Worm (Caenorhabditis elegans) whole organism, young adult: ENCODE measurements around the gene ZK1055.6.

Experiments
- F10E7.11 ChIP-seq: sonication (generic microtip); optimal IDR thresholded peaks from 2 replicates; lab custom pipeline; 2017; ENCODE audit warnings: mild to moderate bottlenecking, missing genetic modification characterization, moderate library complexity, missing compliant biosample characterization
- F23B12.7 ChIP-seq: sonication (generic microtip); optimal IDR thresholded peaks from 2 replicates; lab custom pipeline; 2017; ENCODE audit warnings: missing genetic modification characterization, mild to moderate bottlenecking, missing compliant biosample characterization, antibody characterized with exemption, moderate library complexity; ENCODE audit not compliant: insufficient read depth
- F37B4.10 ChIP-seq: fragments of 200-800 bp; sonication (Bioruptor generic); IDR thresholded peaks from 2 replicates; pipeline ENCODE4 v1.3.6; 2022; ENCODE audit warnings: missing genetic modification characterization, missing compliant biosample characterization
- F39B2.1 ChIP-seq: fragments of 200-800 bp; sonication (Bioruptor generic); IDR thresholded peaks from 2 replicates; pipeline ENCODE4 v1.3.6; 2022; ENCODE audit warnings: missing genetic modification reagents, missing genetic modification characterization, missing compliant biosample characterization
- F57C9.4 ChIP-seq: sonication (generic microtip); optimal IDR thresholded peaks from 2 replicates; lab custom pipeline; 2017; ENCODE audit warnings: mild to moderate bottlenecking, missing genetic modification characterization, missing compliant biosample characterization
- Y56A3A.18 ChIP-seq: fragments of 200-800 bp; sonication (Bioruptor generic); IDR thresholded peaks from 2 replicates; pipeline ENCODE4 v1.3.6; 2022; ENCODE audit warnings: missing genetic modification reagents, missing genetic modification characterization, missing compliant biosample characterization
- Y67H2A.10 ChIP-seq: fragments of 200-800 bp; sonication (Bioruptor generic); conservative IDR thresholded peaks from 2 replicates; pipeline ENCODE4 v1.3.6; 2022; ENCODE audit warnings: missing genetic modification reagents, missing genetic modification characterization, missing compliant biosample characterization
- Y79H2A.3 ChIP-seq: fragments of 200-800 bp; sonication (Bioruptor generic); conservative IDR thresholded peaks from 2 replicates; pipeline ENCODE4 v1.3.6; 2022; ENCODE audit warnings: missing genetic modification reagents, missing genetic modification characterization, missing compliant biosample characterization
- ZK185.1 ChIP-seq: sonication (generic microtip); optimal IDR thresholded peaks from 2 replicates; lab custom pipeline; 2016; ENCODE audit warnings: mild to moderate bottlenecking, missing genetic modification characterization, missing compliant biosample characterization; ENCODE audit not compliant: poor library complexity, severe bottlenecking
- ama-1 ChIP-seq, 3 experiments: fragments of 150-350 bp in 1 of 3; sonication (generic microtip) in 2 of 3; optimal IDR thresholded peaks; 2 replicates each; lab custom pipeline; 2014 to 2018; ENCODE audit warnings: missing biosample characterization in 2 of 3, missing genetic modification characterization in 2 of 3, missing genetic modification reagents in 2 of 3
- aptf-3 ChIP-seq: fragments of 200-800 bp; sonication (Bioruptor generic); IDR thresholded peaks from 2 replicates; pipeline ENCODE4 v1.3.6; 2022; ENCODE audit warnings: missing genetic modification characterization, missing compliant biosample characterization
- athp-1 ChIP-seq: sonication (generic microtip); optimal IDR thresholded peaks from 2 replicates; lab custom pipeline; 2017; ENCODE audit warnings: mild to moderate bottlenecking, missing genetic modification characterization, missing compliant biosample characterization
- cebp-1 ChIP-seq, 2 experiments: fragments of 200-800 bp in 1 of 2; sonication (Bioruptor generic) in 1 of 2; sonication (generic microtip) in 1 of 2; IDR thresholded peaks in 1 of 2; optimal IDR thresholded peaks in 1 of 2; 2 replicates each; pipeline versions ENCODE4 v1.3.6 to Lab custom; 2017 to 2022; ENCODE audit warnings: missing compliant biosample characterization in 2 of 2, missing genetic modification characterization in 2 of 2, mild to moderate bottlenecking in 1 of 2, missing genetic modification reagents in 1 of 2, moderate library complexity in 1 of 2
- ceh-100 ChIP-seq: fragments of 200-800 bp; sonication (Bioruptor generic); IDR thresholded peaks from 2 replicates; pipeline ENCODE4 v1.3.6; 2022; ENCODE audit warnings: missing genetic modification reagents, missing genetic modification characterization, missing compliant biosample characterization
- ceh-27 ChIP-seq: fragments of 200-800 bp; sonication (Bioruptor generic); optimal IDR thresholded peaks from 2 replicates; lab custom pipeline; 2018; ENCODE audit warnings: mild to moderate bottlenecking, missing genetic modification characterization, moderate library complexity, missing compliant biosample characterization
- ceh-58 ChIP-seq: fragments of 200-800 bp; sonication (Bioruptor generic); IDR thresholded peaks from 2 replicates; pipeline ENCODE4 v1.3.6; 2022; ENCODE audit warnings: missing genetic modification characterization, missing compliant biosample characterization
- ceh-91 ChIP-seq: fragments of 200-800 bp; sonication (Bioruptor generic); IDR thresholded peaks from 2 replicates; pipeline ENCODE4 v1.3.6; 2022; ENCODE audit warnings: missing genetic modification reagents, missing genetic modification characterization, missing compliant biosample characterization
- die-1 ChIP-seq: sonication (generic microtip); optimal IDR thresholded peaks from 2 replicates; lab custom pipeline; 2016; ENCODE audit warnings: missing genotype, mild to moderate bottlenecking, missing genetic modification characterization, missing compliant biosample characterization
- dpff-1 ChIP-seq: sonication (generic microtip); optimal IDR thresholded peaks from 2 replicates; lab custom pipeline; 2017; ENCODE audit warnings: mild to moderate bottlenecking, missing genetic modification characterization, missing compliant biosample characterization
- egl-18 ChIP-seq: fragments of 200-800 bp; sonication (Bioruptor generic); IDR thresholded peaks from 2 replicates; pipeline ENCODE4 v1.3.6; 2022; ENCODE audit warnings: missing genetic modification reagents, missing genetic modification characterization, missing compliant biosample characterization
- egl-44 ChIP-seq: fragments of 200-800 bp; sonication (Bioruptor generic); IDR thresholded peaks from 2 replicates; pipeline ENCODE4 v1.3.6; 2022; ENCODE audit warnings: missing genetic modification reagents, missing genetic modification characterization, missing compliant biosample characterization
- egrh-3 ChIP-seq: fragments of 200-800 bp; sonication (Bioruptor generic); IDR thresholded peaks from 2 replicates; pipeline ENCODE4 v1.3.6; 2022; ENCODE audit warnings: missing genetic modification reagents, missing genetic modification characterization, missing compliant biosample characterization
- ets-4 ChIP-seq: fragments of 200-800 bp; sonication (Bioruptor generic); optimal IDR thresholded peaks from 2 replicates; lab custom pipeline; 2018; ENCODE audit warnings: mild to moderate bottlenecking, missing genetic modification characterization, missing compliant biosample characterization
- hlh-12 ChIP-seq: sonication (generic microtip); optimal IDR thresholded peaks from 2 replicates; lab custom pipeline; 2016; ENCODE audit warnings: missing genetic modification characterization, missing compliant biosample characterization
- hsf-1 ChIP-seq: fragments of 200-800 bp; sonication (Bioruptor generic); IDR thresholded peaks from 2 replicates; pipeline ENCODE4 v1.3.6; 2022; ENCODE audit warnings: missing genetic modification reagents, missing genetic modification characterization, missing compliant biosample characterization
- lag-1 ChIP-seq: fragments of 200-800 bp; sonication (Bioruptor generic); IDR thresholded peaks from 2 replicates; pipeline ENCODE4 v1.3.6; 2022; ENCODE audit warnings: missing genetic modification reagents, missing genetic modification characterization, missing compliant biosample characterization
- lir-1 ChIP-seq: fragments of 200-800 bp; sonication (Bioruptor generic); conservative IDR thresholded peaks from 2 replicates; pipeline ENCODE4 v1.3.6; 2022; ENCODE audit warnings: missing genetic modification reagents, missing genetic modification characterization, missing compliant biosample characterization
- madf-10 ChIP-seq: sonication (generic microtip); optimal IDR thresholded peaks from 2 replicates; lab custom pipeline; 2016; ENCODE audit warnings: mild to moderate bottlenecking, missing genetic modification characterization, missing compliant biosample characterization
- nfya-2 ChIP-seq: fragments of 200-800 bp; sonication (Bioruptor generic); IDR thresholded peaks from 2 replicates; pipeline ENCODE4 v1.3.6; 2022; ENCODE audit warnings: missing genetic modification reagents, missing genetic modification characterization, missing compliant biosample characterization
- nfyb-1 ChIP-seq: fragments of 200-800 bp; sonication (Bioruptor generic); IDR thresholded peaks from 2 replicates; pipeline ENCODE4 v1.3.6; 2022; ENCODE audit warnings: missing genetic modification reagents, missing genetic modification characterization, missing compliant biosample characterization
- nhr-120 ChIP-seq: fragments of 200-800 bp; sonication (Bioruptor generic); IDR thresholded peaks from 2 replicates; pipeline ENCODE4 v1.3.6; 2022; ENCODE audit warnings: missing genetic modification characterization, missing compliant biosample characterization
- nhr-90 ChIP-seq: sonication (generic microtip); optimal IDR thresholded peaks from 2 replicates; lab custom pipeline; 2016; ENCODE audit warnings: missing genotype, mild to moderate bottlenecking, missing genetic modification characterization, missing compliant biosample characterization
- pbrm-1 ChIP-seq: fragments of 200-800 bp; sonication (Bioruptor generic); IDR thresholded peaks from 2 replicates; pipeline ENCODE4 v1.3.6; 2022; ENCODE audit warnings: missing genetic modification reagents, missing genetic modification characterization, missing compliant biosample characterization
- repo-1 ChIP-seq: sonication (generic microtip); optimal IDR thresholded peaks from 2 replicates; lab custom pipeline; 2017; ENCODE audit warnings: mild to moderate bottlenecking, missing genetic modification characterization, missing compliant biosample characterization
- sdz-38 ChIP-seq: sonication (generic microtip); optimal IDR thresholded peaks from 2 replicates; lab custom pipeline; 2016; ENCODE audit warnings: missing genotype, missing genetic modification characterization, missing compliant biosample characterization
- snpc-1.1 ChIP-seq: sonication (generic microtip); optimal IDR thresholded peaks from 2 replicates; lab custom pipeline; 2017; ENCODE audit warnings: missing genetic modification characterization, mild to moderate bottlenecking, missing compliant biosample characterization, antibody characterized with exemption, moderate library complexity, missing genotype, missing genetic modification reagents; ENCODE audit not compliant: insufficient read depth
- snpc-1.3 ChIP-seq: sonication (generic microtip); optimal IDR thresholded peaks from 2 replicates; lab custom pipeline; 2017; ENCODE audit warnings: missing genetic modification characterization, mild to moderate bottlenecking, missing compliant biosample characterization, antibody characterized with exemption, moderate library complexity, missing genotype, missing genetic modification reagents; ENCODE audit not compliant: insufficient read depth
- snpc-3.4 ChIP-seq: sonication (generic microtip); optimal IDR thresholded peaks from 2 replicates; lab custom pipeline; 2017; ENCODE audit warnings: missing genetic modification characterization, mild to moderate bottlenecking, missing compliant biosample characterization, antibody characterized with exemption, moderate library complexity, missing genotype, missing genetic modification reagents
- somi-1 ChIP-seq: fragments of 200-800 bp; sonication (Bioruptor generic); optimal IDR thresholded peaks from 2 replicates; lab custom pipeline; 2018; ENCODE audit warnings: mild to moderate bottlenecking, missing genetic modification characterization, missing compliant biosample characterization
- sptf-2 ChIP-seq: fragments of 200-800 bp; sonication (Bioruptor generic); optimal IDR thresholded peaks from 2 replicates; lab custom pipeline; 2018; ENCODE audit warnings: mild to moderate bottlenecking, missing genetic modification characterization, missing compliant biosample characterization
- tbp1 ChIP-seq: fragments of 200-800 bp; sonication (Bioruptor generic); optimal IDR thresholded peaks from 2 replicates; lab custom pipeline; 2018; ENCODE audit warnings: mild to moderate bottlenecking, missing genetic modification characterization, missing compliant biosample characterization
- tlf-1 ChIP-seq: fragments of 200-800 bp; sonication (Bioruptor generic); optimal IDR thresholded peaks from 2 replicates; lab custom pipeline; 2018; ENCODE audit warnings: mild to moderate bottlenecking, missing genetic modification characterization, missing compliant biosample characterization
- unc-130 ChIP-seq: sonication (generic microtip); optimal IDR thresholded peaks from 2 replicates; lab custom pipeline; 2016; ENCODE audit warnings: missing genetic modification reagents, missing genetic modification characterization, missing compliant biosample characterization
- zfh-2 ChIP-seq: fragments of 200-800 bp; sonication (Bioruptor generic); conservative IDR thresholded peaks from 2 replicates; pipeline ENCODE4 v1.3.6; 2022; ENCODE audit warnings: missing genetic modification reagents, missing genetic modification characterization, missing compliant biosample characterization
- ztf-28 ChIP-seq: fragments of 200-800 bp; sonication (Bioruptor generic); IDR thresholded peaks from 2 replicates; pipeline ENCODE4 v1.3.6; 2022; ENCODE audit warnings: missing genetic modification reagents, missing genetic modification characterization, missing compliant biosample characterization
- ztf-3 ChIP-seq: fragments of 200-800 bp; sonication (Bioruptor generic); optimal IDR thresholded peaks from 2 replicates; lab custom pipeline; 2018; ENCODE audit warnings: mild to moderate bottlenecking, missing genetic modification characterization, missing compliant biosample characterization
- ztf-6 ChIP-seq: fragments of 200-800 bp; sonication (Bioruptor generic); IDR thresholded peaks from 2 replicates; pipeline ENCODE4 v1.3.6; 2022; ENCODE audit warnings: missing genetic modification reagents, missing genetic modification characterization, missing compliant biosample characterization

The ZK1055.6 gene

DNA sequence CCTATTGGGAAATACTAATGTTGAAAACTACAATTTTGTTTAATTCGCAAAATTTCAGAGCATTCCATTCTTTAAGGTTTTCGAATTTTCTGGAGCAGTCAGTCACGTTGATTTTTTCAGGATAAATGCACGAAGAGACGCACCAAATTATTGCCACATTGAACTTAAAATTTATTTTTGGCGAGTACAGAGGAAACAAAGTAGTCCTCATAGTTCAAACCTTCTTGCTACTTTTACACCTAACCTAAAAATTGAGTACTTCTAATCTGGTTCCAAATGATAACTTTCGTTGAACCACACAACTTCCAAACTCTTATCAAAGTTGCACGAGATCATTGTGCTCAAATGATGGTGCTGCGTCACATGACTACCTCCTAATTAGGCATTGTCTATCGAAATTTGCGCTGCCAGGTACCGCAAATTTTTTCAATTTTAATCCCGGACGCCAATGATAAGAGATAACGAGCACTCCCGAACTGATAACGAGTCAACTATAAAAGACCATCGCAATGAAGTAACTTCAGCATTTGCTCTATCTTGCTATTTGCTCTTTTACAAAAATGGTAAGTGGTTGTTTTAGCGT lies 11.8 kb upstream of the ZK1055.6 start, which contains the start of gene cpr-4 (continued):
- no peak for TF ChIP-seq F37B4.10
- TF ChIP-seq sdz-38 (tag; lab: Kevin White, UChicago): no peak
- TF ChIP-seq F23B12.7 (tag; lab: Kevin White, UChicago): no peak
- TF ChIP-seq somi-1 (GFP tag; lab: Kevin White, UChicago): no peak
- TF ChIP-seq madf-10 (tag; lab: Kevin White, UChicago): peak; percentile 40
- no peak for TF ChIP-seq egl-18 (GFP tag; lab: Robert Waterston, UW)
- TF ChIP-seq Y79H2A.3 (GFP tag; lab: Robert Waterston, UW): no peak
- no peak for TF ChIP-seq nfya-2 (GFP tag; lab: Robert Waterston, UW)
- TF ChIP-seq ceh-91 (GFP tag; lab: Robert Waterston, UW): no peak
- no peak for TF ChIP-seq ama-1 (optimal IDR thresholded peaks at IDR 0.05; lab: Kevin White, UChicago)
- TF ChIP-seq ama-1 (GFP tag; optimal IDR thresholded peaks at IDR 0.05; lab: Kevin White, UChicago): no peak
- TF ChIP-seq sptf-2 (GFP tag; lab: Kevin White, UChicago): no peak
- TF ChIP-seq tbp1 (GFP tag; lab: Kevin White, UChicago): no peak
- TF ChIP-seq pbrm-1 (GFP tag; lab: Robert Waterston, UW): no peak
- no peak for TF ChIP-seq hlh-12
- TF ChIP-seq nhr-120: no peak
- TF ChIP-seq nfyb-1 (GFP tag; lab: Robert Waterston, UW): 0 out of 2 replicates have a peak, but pooled peaks have one; percentile 30
- TF ChIP-seq athp-1 (tag; lab: Kevin White, UChicago): no peak
- TF ChIP-seq Y56A3A.18 (GFP tag; lab: Robert Waterston, UW): no peak
- no peak for TF ChIP-seq cebp-1 (GFP tag; IDR thresholded peaks at IDR 0.05; lab: Robert Waterston, UW)
- peak; percentile 57 for TF ChIP-seq cebp-1 (tag; optimal IDR thresholded peaks at IDR 0.05; lab: Kevin White, UChicago)
- no peak for TF ChIP-seq die-1 (tag; lab: Kevin White, UChicago)
- TF ChIP-seq F10E7.11 (tag; lab: Kevin White, UChicago): no peak
- TF ChIP-seq ceh-100 (GFP tag; lab: Robert Waterston, UW): no peak
- TF ChIP-seq ztf-3 (GFP tag; lab: Kevin White, UChicago): no peak
- TF ChIP-seq dpff-1: no peak
- TF ChIP-seq repo-1 (tag; lab: Kevin White, UChicago): no peak
- no peak for TF ChIP-seq lag-1
- TF ChIP-seq Y67H2A.10 (GFP tag; lab: Robert Waterston, UW): no peak
- no peak for TF ChIP-seq F57C9.4 (tag; lab: Kevin White, UChicago)
- TF ChIP-seq tlf-1 (GFP tag; lab: Kevin White, UChicago): no peak
- no peak for TF ChIP-seq aptf-3 (GFP tag; lab: Robert Waterston, UW)
- TF ChIP-seq ceh-58 (GFP tag; lab: Robert Waterston, UW): no peak
- no peak for TF ChIP-seq F39B2.1 (GFP tag; lab: Robert Waterston, UW)
- TF ChIP-seq hsf-1 (GFP tag; lab: Robert Waterston, UW): no peak
- TF ChIP-seq nhr-90 (tag; lab: Kevin White, UChicago): peak; percentile 12
- TF ChIP-seq zfh-2 (GFP tag; lab: Robert Waterston, UW): no peak
- TF ChIP-seq unc-130 (GFP tag; lab: Kevin White, UChicago): no peak
- TF ChIP-seq ceh-27 (GFP tag; lab: Kevin White, UChicago): no peak
- no peak for TF ChIP-seq snpc-1.1 (tag; lab: Kevin White, UChicago)
- TF ChIP-seq egrh-3: no peak
- no peak for TF ChIP-seq snpc-1.3 (tag; lab: Kevin White, UChicago)
- no peak for TF ChIP-seq ztf-28 (GFP tag; lab: Robert Waterston, UW)
- TF ChIP-seq lir-1 (GFP tag; lab: Robert Waterston, UW): no peak
- no peak for TF ChIP-seq snpc-3.4 (tag; lab: Kevin White, UChicago)
- TF ChIP-seq egl-44 (GFP tag; lab: Robert Waterston, UW): peak; percentile 75; the same call in 1 of the 2 replicates
- no peak for TF ChIP-seq ZK185.1
- TF ChIP-seq ets-4 (GFP tag; lab: Kevin White, UChicago): peak; percentile 73
- TF ChIP-seq ztf-6 (GFP tag; lab: Robert Waterston, UW): no peak
